Fruit fly (Drosophila melanogaster) whole organism, wandering third instar larva: ENCODE results near the gene CG15765.

ENCODE experiments used
- CG32264 ChIP-seq: fragments of 200-800 bp; sonication (Bioruptor generic); optimal IDR thresholded peaks from 2 replicates; lab custom pipeline; 2016; ENCODE audit warnings: missing biosample characterization, missing genetic modification characterization
- Dif ChIP-seq: fragments of 200-275, 200-300 bp; sonication (Bioruptor generic); optimal IDR thresholded peaks from 2 replicates; lab custom pipeline; 2018; ENCODE audit warnings: missing biosample characterization, missing genetic modification characterization; ENCODE audit not compliant: partially characterized antibody
- Hr83 ChIP-seq: fragments of 200-300 bp; sonication (Bioruptor generic); optimal IDR thresholded peaks from 2 replicates; lab custom pipeline; 2016; ENCODE audit warnings: missing biosample characterization, mild to moderate bottlenecking, missing genetic modification characterization, moderate library complexity; ENCODE audit not compliant: poor library complexity, severe bottlenecking
- Jra ChIP-seq: sonication (Bioruptor generic); optimal IDR thresholded peaks from 2 replicates; lab custom pipeline; 2016; ENCODE audit warnings: missing biosample characterization, missing genetic modification characterization
- OdsH ChIP-seq: fragments of 200-800 bp; sonication (Bioruptor generic); optimal IDR thresholded peaks from 2 replicates; lab custom pipeline; 2016; ENCODE audit warnings: missing biosample characterization, mild to moderate bottlenecking, missing genetic modification characterization
- brk ChIP-seq: fragments of 200-800 bp; sonication (Bioruptor generic); optimal IDR thresholded peaks from 2 replicates; lab custom pipeline; 2016; ENCODE audit warnings: missing biosample characterization, mild to moderate bottlenecking, missing genetic modification characterization
- ey ChIP-seq: fragments of 200-800 bp; sonication (Bioruptor generic); optimal IDR thresholded peaks from 2 replicates; lab custom pipeline; 2016; ENCODE audit warnings: missing biosample characterization, missing genetic modification characterization
- h ChIP-seq: fragments of 200-800 bp; sonication (Bioruptor generic); optimal IDR thresholded peaks from 3 replicates; lab custom pipeline; 2016; ENCODE audit warnings: missing biosample characterization, mild to moderate bottlenecking, missing genetic modification characterization
- jim ChIP-seq: fragments of 175-275, 200-325 bp; sonication (Bioruptor generic); optimal IDR thresholded peaks from 2 replicates; lab custom pipeline; 2016; ENCODE audit warnings: missing biosample characterization, mild to moderate bottlenecking, missing genetic modification characterization
- pan ChIP-seq: fragments of >200 bp; optimal IDR thresholded peaks from 2 replicates; lab custom pipeline; 2017
- psq ChIP-seq: fragments of 200-800 bp; sonication (Bioruptor generic); optimal IDR thresholded peaks from 3 replicates; lab custom pipeline; 2017; ENCODE audit warnings: missing biosample characterization, mild to moderate bottlenecking, missing genetic modification characterization, moderate library complexity
- rgr ChIP-seq: fragments of 200-800 bp; sonication (Bioruptor generic); optimal IDR thresholded peaks from 3 replicates; lab custom pipeline; 2016; ENCODE audit warnings: missing biosample characterization, mild to moderate bottlenecking, missing genetic modification characterization
- usp ChIP-seq: fragments of >200 bp; optimal IDR thresholded peaks from 2 replicates; lab custom pipeline; 2017; ENCODE audit warnings: missing biosample characterization, missing genetic modification characterization

DNA sequence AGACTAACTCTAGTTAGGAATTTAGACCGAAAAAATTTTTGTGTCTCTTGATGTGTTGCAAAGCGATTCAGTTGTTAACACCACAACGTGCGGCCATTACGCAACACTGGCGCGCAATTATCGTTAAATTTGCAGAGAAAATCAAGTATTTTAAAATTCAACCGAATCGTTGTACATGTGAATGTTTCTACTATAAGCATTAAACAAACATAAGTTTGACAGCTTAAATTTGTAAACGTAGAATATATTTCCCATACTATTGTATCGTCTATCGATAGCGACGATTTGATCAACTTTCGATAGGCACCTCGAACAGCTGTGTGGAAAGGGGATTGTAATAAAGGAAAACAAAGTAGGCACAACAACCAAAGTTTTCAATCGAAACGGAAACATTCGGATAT, 61.2 kb downstream of the CG15765 start, which contains the start of the genes Usp30 and CG16721:
- TF ChIP-seq Hr83 (GFP tag; lab: Kevin White, UChicago) (peak; percentile 11), psq (GFP tag; lab: Kevin White, UChicago) (peak; percentile 65), brk (GFP tag; lab: Kevin White, UChicago) (no peak), Dif (no peak), usp (GFP tag; lab: Kevin White, UChicago) (no peak), ey (peak; percentile 59), OdsH (GFP tag; lab: Kevin White, UChicago) (peak; percentile 65), jim (GFP tag; lab: Kevin White, UChicago) (no peak), CG32264 (peak; percentile 38), rgr (peak; percentile 80), h (GFP tag; lab: Kevin White, UChicago) (peak; percentile 80), Jra (peak; percentile 81), pan (lab: Kevin White, UChicago) (no peak)
